Fruit fly (Drosophila melanogaster) whole organism, embryonic: ENCODE measurements around the gene CG42591.

Source experiments
- Adf1 ChIP-seq: fragments of 200-800 bp; sonication (Bioruptor generic); IDR thresholded peaks from 2 replicates; pipeline ENCODE4 v1.3.6; 2022; ENCODE audit warnings: missing biosample characterization, missing genetic modification characterization
- Awh ChIP-seq: fragments of 200-800 bp; sonication (Bioruptor generic); IDR thresholded peaks from 2 replicates; pipeline ENCODE4, ENCODE4 v1.3.6; 2022; ENCODE audit warnings: missing biosample characterization, missing genetic modification characterization
- CG11696 ChIP-seq: fragments of 200-800 bp; sonication (Bioruptor generic); IDR thresholded peaks from 2 replicates; pipeline ENCODE4 v1.3.6; 2022; ENCODE audit warnings: missing biosample characterization, missing genetic modification characterization
- CG13424 ChIP-seq: fragments of 200-800 bp; sonication (Bioruptor generic); optimal IDR thresholded peaks from 2 replicates; lab custom pipeline; 2019; ENCODE audit warnings: missing biosample characterization, mild to moderate bottlenecking, missing genetic modification characterization, moderate library complexity
- CG13894 ChIP-seq: fragments of 200-800 bp; sonication (Bioruptor generic); optimal IDR thresholded peaks from 3 replicates; lab custom pipeline; 2018; ENCODE audit warnings: missing biosample characterization, mild to moderate bottlenecking, missing genetic modification characterization, moderate library complexity
- CG14050 ChIP-seq: fragments of 200-800 bp; sonication (Bioruptor generic); IDR thresholded peaks from 3 replicates; pipeline ENCODE4 v1.3.6; 2022; ENCODE audit warnings: missing biosample characterization, missing genetic modification characterization
- CG14710 ChIP-seq: fragments of 200-800 bp; sonication (Bioruptor generic); optimal IDR thresholded peaks from 3 replicates; lab custom pipeline; 2019; ENCODE audit warnings: missing biosample characterization, mild to moderate bottlenecking, missing genetic modification characterization, moderate library complexity
- CG1529 ChIP-seq: fragments of 200-800 bp; sonication (Bioruptor generic); optimal IDR thresholded peaks from 3 replicates; lab custom pipeline; 2018; ENCODE audit warnings: missing biosample characterization, missing genetic modification characterization
- CG17361 ChIP-seq: fragments of 200-800 bp; sonication (Bioruptor generic); IDR thresholded peaks from 3 replicates; pipeline ENCODE4 v1.3.6; 2022; ENCODE audit warnings: missing biosample characterization, missing genetic modification characterization
- CG18262 ChIP-seq: fragments of 200-800 bp; optimal IDR thresholded peaks from 3 replicates; lab custom pipeline; 2019; ENCODE audit warnings: missing biosample characterization, mild to moderate bottlenecking, missing genetic modification characterization, moderate library complexity
- CG18599 ChIP-seq: fragments of 200-800 bp; sonication (Bioruptor generic); optimal IDR thresholded peaks from 3 replicates; lab custom pipeline; 2017; ENCODE audit warnings: missing biosample characterization, missing genetic modification characterization, mild to moderate bottlenecking, moderate library complexity, missing genetic modification reagents
- CG31441 ChIP-seq: fragments of 200-800 bp; sonication (Bioruptor generic); IDR thresholded peaks from 2 replicates; pipeline ENCODE4 v1.3.6; 2022; ENCODE audit warnings: missing biosample characterization, missing genetic modification characterization
- CG32532 ChIP-seq: fragments of 200-800 bp; sonication (Bioruptor generic); IDR thresholded peaks from 2 replicates; pipeline ENCODE4 v1.3.6; 2022; ENCODE audit warnings: missing biosample characterization, missing genetic modification characterization
- CG4360 ChIP-seq: fragments of 200-800 bp; sonication (Bioruptor generic); IDR thresholded peaks from 2 replicates; pipeline ENCODE4 v1.3.6; 2022; ENCODE audit warnings: missing biosample characterization, missing genetic modification characterization
- CG5953 ChIP-seq: fragments of 200-800 bp; sonication (Bioruptor generic); IDR thresholded peaks from 2 replicates; pipeline ENCODE4 v1.3.6; 2022; ENCODE audit warnings: missing biosample characterization, missing genetic modification characterization
- CG7556 ChIP-seq: fragments of 200-800 bp; sonication (Bioruptor generic); optimal IDR thresholded peaks from 2 replicates; lab custom pipeline; 2017; ENCODE audit warnings: missing biosample characterization, mild to moderate bottlenecking, missing genetic modification characterization
- CG7987 ChIP-seq: fragments of 200-800 bp; sonication (Bioruptor generic); optimal IDR thresholded peaks from 2 replicates; lab custom pipeline; 2018; ENCODE audit warnings: missing biosample characterization, mild to moderate bottlenecking, missing genetic modification characterization, moderate library complexity
- CG8765 ChIP-seq: fragments of 200-800 bp; sonication (Bioruptor generic); IDR thresholded peaks from 2 replicates; pipeline ENCODE4 v1.3.6; 2022; ENCODE audit warnings: missing biosample characterization, missing genetic modification characterization
- CG8944 ChIP-seq: fragments of 200-800 bp; sonication (Bioruptor generic); optimal IDR thresholded peaks from 3 replicates; lab custom pipeline; 2016; ENCODE audit warnings: missing biosample characterization, missing genetic modification characterization
- CG9215 ChIP-seq: fragments of 200-800 bp; sonication (Bioruptor generic); IDR thresholded peaks from 2 replicates; pipeline ENCODE4 v1.3.6; 2022; ENCODE audit warnings: missing biosample characterization, missing genetic modification characterization
- E2f1 ChIP-seq: fragments of 200-800 bp; sonication (Bioruptor generic); IDR thresholded peaks from 2 replicates; pipeline ENCODE4 v1.3.6; 2022; ENCODE audit warnings: missing biosample characterization, missing genetic modification characterization
- Ets65A ChIP-seq: fragments of 200-800 bp; sonication (Bioruptor generic); peaks from one replicate; lab custom pipeline; 2016; ENCODE audit warnings: missing biosample characterization, missing genetic modification characterization
- Fer3 ChIP-seq: fragments of 200-800 bp; sonication (Bioruptor generic); optimal IDR thresholded peaks from 2 replicates; lab custom pipeline; 2018; ENCODE audit warnings: missing biosample characterization, mild to moderate bottlenecking, missing genetic modification characterization, moderate library complexity
- HHEX ChIP-seq: fragments of 200-800 bp; sonication (Bioruptor generic); optimal IDR thresholded peaks from 3 replicates; lab custom pipeline; 2017; ENCODE audit warnings: missing biosample characterization, mild to moderate bottlenecking, missing genetic modification characterization, missing genetic modification reagents
- HmgD ChIP-seq: fragments of 200-800 bp; sonication (Bioruptor generic); optimal IDR thresholded peaks from 3 replicates; lab custom pipeline; 2016; ENCODE audit warnings: missing biosample characterization, missing genetic modification characterization
- MESR4 ChIP-seq: fragments of 200-800 bp; sonication (Bioruptor generic); optimal IDR thresholded peaks from 2 replicates; lab custom pipeline; 2018; ENCODE audit warnings: missing biosample characterization, mild to moderate bottlenecking, missing genetic modification characterization, moderate library complexity
- Med ChIP-seq: fragments of 200-800 bp; sonication (Bioruptor generic); peaks from one replicate; lab custom pipeline; 2016; ENCODE audit warnings: missing biosample characterization, missing genetic modification characterization, mild to moderate bottlenecking, inconsistent platforms, moderate library complexity
- Rx ChIP-seq: fragments of 200-800 bp; sonication (Bioruptor generic); IDR thresholded peaks from 2 replicates; pipeline ENCODE4 v1.3.6; 2022; ENCODE audit warnings: missing biosample characterization, missing genetic modification characterization
- Six4 ChIP-seq: fragments of 200-800 bp; sonication (Bioruptor generic); optimal IDR thresholded peaks from 2 replicates; lab custom pipeline; 2016; ENCODE audit warnings: missing biosample characterization, missing genetic modification characterization
- abd-A ChIP-seq: fragments of 200-800 bp; sonication (Bioruptor generic); optimal IDR thresholded peaks from 3 replicates; lab custom pipeline; 2019; ENCODE audit warnings: missing biosample characterization, mild to moderate bottlenecking, missing genetic modification characterization, moderate library complexity
- az2 ChIP-seq: fragments of 200-800 bp; sonication (Bioruptor generic); optimal IDR thresholded peaks from 3 replicates; lab custom pipeline; 2016; ENCODE audit warnings: missing biosample characterization, missing genetic modification characterization
- chn ChIP-seq: fragments of 200-800 bp; sonication (Bioruptor generic); optimal IDR thresholded peaks from 2 replicates; lab custom pipeline; 2016; ENCODE audit warnings: missing biosample characterization, missing genetic modification characterization
- dm ChIP-seq: fragments of 200-800 bp; sonication (Bioruptor generic); optimal IDR thresholded peaks from 3 replicates; lab custom pipeline; 2016; ENCODE audit warnings: missing biosample characterization, missing genetic modification characterization
- dmrt99B ChIP-seq: fragments of 200-800 bp; sonication (Bioruptor generic); optimal IDR thresholded peaks from 2 replicates; lab custom pipeline; 2018; ENCODE audit warnings: missing biosample characterization, mild to moderate bottlenecking, missing genetic modification characterization, moderate library complexity
- dysf ChIP-seq: fragments of 200-800 bp; sonication (Bioruptor generic); IDR thresholded peaks from 3 replicates; pipeline ENCODE4 v1.3.6; 2022; ENCODE audit warnings: missing biosample characterization, missing genetic modification characterization
- fd3F ChIP-seq: fragments of 200-800 bp; sonication (Bioruptor generic); optimal IDR thresholded peaks from 2 replicates; lab custom pipeline; 2018; ENCODE audit warnings: missing biosample characterization, mild to moderate bottlenecking, missing genetic modification characterization, moderate library complexity
- gsb-n ChIP-seq: fragments of 200-800 bp; sonication (Bioruptor generic); optimal IDR thresholded peaks from 3 replicates; lab custom pipeline; 2018; ENCODE audit warnings: missing biosample characterization, mild to moderate bottlenecking, missing genetic modification characterization
- hbn ChIP-seq: fragments of 200-800 bp; sonication (Bioruptor generic); IDR thresholded peaks from 2 replicates; pipeline ENCODE4 v1.3.6; 2022; ENCODE audit warnings: missing biosample characterization, missing genetic modification characterization; ENCODE audit not compliant: partially characterized antibody
- lab ChIP-seq: fragments of 200-800 bp; sonication (Bioruptor generic); optimal IDR thresholded peaks from 3 replicates; lab custom pipeline; 2017; ENCODE audit warnings: missing biosample characterization, missing genetic modification characterization, mild to moderate bottlenecking, moderate library complexity, missing genetic modification reagents
- onecut ChIP-seq: fragments of 200-800 bp; sonication (Bioruptor generic); IDR thresholded peaks from 2 replicates; pipeline ENCODE4 v1.3.6; 2022; ENCODE audit warnings: missing biosample characterization, missing genetic modification characterization
- sens-2 ChIP-seq: fragments of 200-800 bp; sonication (Bioruptor generic); IDR thresholded peaks from 2 replicates; pipeline ENCODE4 v1.3.6; 2022; ENCODE audit warnings: missing biosample characterization, missing genetic modification characterization
- usp ChIP-seq: fragments of >200 bp; optimal IDR thresholded peaks from 2 replicates; lab custom pipeline; 2017; ENCODE audit warnings: missing biosample characterization, missing genetic modification characterization

The CG42591 gene

dm6 chr3L:8041461-8042110, 28.2 kb downstream of the CG42591 start (continued):
- TF ChIP-seq HHEX (GFP tag; lab: Kevin White, UChicago) (peak; percentile 23), E2f1 (GFP tag; lab: Robert Waterston, UW) (no peak), az2 (GFP tag; lab: Kevin White, UChicago) (peak; percentile 11), chn (GFP tag; lab: Kevin White, UChicago) (no peak), gsb-n (tag; lab: Kevin White, UChicago) (no peak), fd3F (GFP tag; lab: Kevin White, UChicago) (no peak), onecut (no peak), CG13424 (peak; percentile 22), Med (GFP tag; lab: Kevin White, UChicago) (no peak), CG1529 (GFP tag; lab: Kevin White, UChicago) (no peak), Awh (peak; percentile 32; the same call in 1 of the 2 replicates), CG8765 (GFP tag; lab: Robert Waterston, UW) (no peak), CG32532 (no peak), Rx (GFP tag; lab: Robert Waterston, UW) (no peak), CG31441 (GFP tag; lab: Robert Waterston, UW) (0 out of 2 replicates have a peak, but pooled peaks have one; percentile 24), CG5953 (GFP tag; lab: Robert Waterston, UW) (no peak), CG18599 (GFP tag; lab: Kevin White, UChicago) (peak; percentile 39), dmrt99B (tag; lab: Kevin White, UChicago) (peak; percentile 61), usp (no peak), dm (no peak), CG14050 (GFP tag; lab: Robert Waterston, UW) (no peak; the same call in 2 of the 3 replicates), lab (GFP tag; lab: Kevin White, UChicago) (no peak), CG7556 (no peak), CG7987 (GFP tag; lab: Kevin White, UChicago) (no peak), Adf1 (GFP tag; lab: Robert Waterston, UW) (no peak), CG18262 (tag; lab: Kevin White, UChicago) (peak; percentile 36), hbn (GFP tag; lab: Robert Waterston, UW) (no peak), CG17361 (GFP tag; lab: Robert Waterston, UW) (peak; percentile 33; the same call in 1 of the 3 replicates), CG9215 (GFP tag; lab: Robert Waterston, UW) (no peak), Ets65A (GFP tag; lab: Kevin White, UChicago) (peak; percentile 72), sens-2 (GFP tag; lab: Robert Waterston, UW) (no peak), CG4360 (GFP tag; lab: Robert Waterston, UW) (peak; percentile 72), CG8944 (no peak), Fer3 (tag; lab: Kevin White, UChicago) (no peak), CG14710 (peak; percentile 5)

DNA sequence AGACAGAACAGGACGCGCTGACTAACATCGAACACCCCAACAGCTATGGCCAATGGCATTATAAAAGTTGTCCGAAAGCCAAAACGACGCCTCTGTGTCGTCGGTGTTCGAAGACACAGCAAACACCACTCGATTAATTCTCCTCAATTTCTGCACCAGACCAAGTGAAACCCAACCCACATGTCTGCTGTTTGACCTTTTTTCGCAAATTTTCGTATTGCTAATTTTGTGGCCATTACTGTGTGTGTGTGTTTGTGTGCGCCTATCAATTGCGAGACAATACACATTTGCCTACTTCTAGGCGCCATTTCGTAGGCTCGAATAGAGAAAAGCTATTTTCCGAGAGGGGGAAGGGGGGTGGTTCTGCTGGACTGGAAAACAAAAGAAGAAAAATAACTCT, 30.6 kb downstream of the CG42591 start:
- peak; percentile 63 for TF ChIP-seq Med (GFP tag; lab: Kevin White, UChicago)
- 0 out of 3 replicates have a peak, but pooled peaks have one; percentile 42 for TF ChIP-seq dysf (GFP tag; lab: Robert Waterston, UW)
- TF ChIP-seq HmgD (GFP tag; lab: Kevin White, UChicago) = no peak
- peak; percentile 45; the same call in 1 of the 2 replicates for TF ChIP-seq CG11696 (GFP tag; lab: Robert Waterston, UW)
- no peak for TF ChIP-seq Six4 (GFP tag; lab: Kevin White, UChicago)
- TF ChIP-seq CG13894 = peak; percentile 68
- peak; percentile 86 for TF ChIP-seq abd-A (tag; lab: Kevin White, UChicago)
- TF ChIP-seq MESR4 (GFP tag; lab: Kevin White, UChicago) = no peak
- TF ChIP-seq lab (GFP tag; lab: Kevin White, UChicago) = peak; percentile 35
